Worm (Caenorhabditis elegans) whole organism, mixed stage, embryonic: ENCODE data around the gene Y39B6A.37.

Experiments used
- blmp-1 ChIP-seq: fragments of 150-350 bp; optimal IDR thresholded peaks from 2 replicates; lab custom pipeline; 2014; ENCODE audit warnings: missing biosample characterization, missing genetic modification characterization
- ces-1 ChIP-seq: fragments of 150-350 bp; optimal IDR thresholded peaks from 2 replicates; lab custom pipeline; 2014; ENCODE audit warnings: missing biosample characterization, missing genetic modification reagents, missing genetic modification characterization
- elt-3 ChIP-seq: fragments of 150-350 bp; optimal IDR thresholded peaks from 2 replicates; lab custom pipeline; 2014; ENCODE audit warnings: missing biosample characterization, missing genetic modification characterization
- ham-2 ChIP-seq: fragments of 200-800 bp; sonication (Bioruptor generic); optimal IDR thresholded peaks from 2 replicates; lab custom pipeline; 2018; ENCODE audit warnings: mild to moderate bottlenecking, missing genetic modification characterization, missing compliant biosample characterization
- lin-13 ChIP-seq: fragments of 150-350 bp; optimal IDR thresholded peaks from 2 replicates; lab custom pipeline; 2014; ENCODE audit warnings: missing biosample characterization, missing genetic modification characterization
- unc-62 ChIP-seq: fragments of 150-350 bp; optimal IDR thresholded peaks from 2 replicates; lab custom pipeline; 2014; ENCODE audit warnings: missing biosample characterization, missing genetic modification reagents, missing genetic modification characterization

DNA sequence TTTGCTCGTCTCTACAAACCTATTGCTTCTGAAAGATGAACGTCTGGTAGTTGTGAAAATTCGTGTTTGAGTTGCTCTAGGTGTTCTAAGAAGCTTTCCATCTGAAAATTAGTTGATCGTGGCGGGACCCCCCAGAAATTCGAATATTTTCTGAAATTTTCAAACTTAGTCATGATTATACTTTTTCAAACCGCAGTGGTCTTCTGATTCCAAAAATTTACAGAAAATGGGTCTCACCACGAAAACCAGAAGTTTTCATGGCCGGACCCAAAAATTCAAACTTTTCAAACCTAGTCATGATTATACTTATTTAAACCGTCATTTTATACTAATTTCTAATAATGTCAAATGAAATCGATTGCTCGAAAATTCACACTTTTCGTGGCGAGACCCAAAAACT lies 30.6 kb upstream of the Y39B6A.37 start, which contains the start of gene ztf-20:
- no peak for TF ChIP-seq blmp-1 (tag; lab: Kevin White, UChicago)
- TF ChIP-seq ces-1 (GFP tag; lab: Kevin White, UChicago) = no peak
- no peak for TF ChIP-seq ham-2
- TF ChIP-seq unc-62 = no peak
- TF ChIP-seq lin-13 (tag; lab: Kevin White, UChicago) = no peak
- TF ChIP-seq elt-3 (tag; lab: Kevin White, UChicago) = no peak
